Fruit fly (Drosophila melanogaster) whole organism, embryonic: Measurements from ENCODE around the gene CG5913.

Experiments used
- Atf-2 ChIP-seq: fragments of 200-800 bp; sonication (Bioruptor generic); optimal IDR thresholded peaks from 2 replicates; lab custom pipeline; 2016; ENCODE audit warnings: missing biosample characterization, missing genetic modification characterization
- BEAF-32 ChIP-seq: fragments of 200-800 bp; sonication (Bioruptor generic); optimal IDR thresholded peaks from 3 replicates; lab custom pipeline; 2017; ENCODE audit warnings: missing biosample characterization, missing genetic modification characterization, mild to moderate bottlenecking, moderate library complexity, missing genetic modification reagents
- Bdp1 ChIP-seq: fragments of 200-800 bp; sonication (Bioruptor generic); optimal IDR thresholded peaks from 3 replicates; lab custom pipeline; 2016; ENCODE audit warnings: missing biosample characterization, missing genetic modification characterization
- CG10274 ChIP-seq: fragments of 200-800 bp; sonication (Bioruptor generic); optimal IDR thresholded peaks from 3 replicates; lab custom pipeline; 2017; ENCODE audit warnings: missing biosample characterization, mild to moderate bottlenecking, missing genetic modification characterization
- CG12236 ChIP-seq: fragments of 200-800 bp; sonication (Bioruptor generic); optimal IDR thresholded peaks from 2 replicates; lab custom pipeline; 2016; ENCODE audit warnings: missing biosample characterization, missing genetic modification characterization
- CG12744 ChIP-seq: fragments of 200-800 bp; sonication (Bioruptor generic); optimal IDR thresholded peaks from 2 replicates; lab custom pipeline; 2016; ENCODE audit warnings: missing biosample characterization, missing genetic modification characterization
- CG13424 ChIP-seq: fragments of 200-800 bp; sonication (Bioruptor generic); optimal IDR thresholded peaks from 2 replicates; lab custom pipeline; 2019; ENCODE audit warnings: missing biosample characterization, mild to moderate bottlenecking, missing genetic modification characterization, moderate library complexity
- CG14441 ChIP-seq: fragments of 200-800 bp; sonication (Bioruptor generic); IDR thresholded peaks from 2 replicates; pipeline ENCODE4 v1.3.6; 2022; ENCODE audit warnings: missing biosample characterization, missing genetic modification characterization
- CG1529 ChIP-seq: fragments of 200-800 bp; sonication (Bioruptor generic); optimal IDR thresholded peaks from 3 replicates; lab custom pipeline; 2018; ENCODE audit warnings: missing biosample characterization, missing genetic modification characterization
- CG15696 ChIP-seq: fragments of 200-800 bp; sonication (Bioruptor generic); optimal IDR thresholded peaks from 2 replicates; lab custom pipeline; 2019; ENCODE audit warnings: missing biosample characterization, mild to moderate bottlenecking, missing genetic modification characterization, moderate library complexity
- CG16863 ChIP-seq: fragments of 200-800 bp; sonication (Bioruptor generic); optimal IDR thresholded peaks from 3 replicates; lab custom pipeline; 2016; ENCODE audit warnings: missing biosample characterization, missing genetic modification characterization
- CG17359 ChIP-seq: fragments of 200-800 bp; sonication (Bioruptor generic); optimal IDR thresholded peaks from 3 replicates; lab custom pipeline; 2018; ENCODE audit warnings: missing biosample characterization, mild to moderate bottlenecking, missing genetic modification characterization, moderate library complexity
- CG17385 ChIP-seq: fragments of 200-800 bp; sonication (Bioruptor generic); optimal IDR thresholded peaks from 3 replicates; lab custom pipeline; 2018; ENCODE audit warnings: missing biosample characterization, mild to moderate bottlenecking, missing genetic modification characterization
- CG18262 ChIP-seq: fragments of 200-800 bp; optimal IDR thresholded peaks from 3 replicates; lab custom pipeline; 2019; ENCODE audit warnings: missing biosample characterization, mild to moderate bottlenecking, missing genetic modification characterization, moderate library complexity
- CG2712 ChIP-seq: fragments of 200-800 bp; optimal IDR thresholded peaks from 3 replicates; lab custom pipeline; 2019; ENCODE audit warnings: missing biosample characterization, mild to moderate bottlenecking, missing genetic modification characterization, moderate library complexity
- CG3163 ChIP-seq: fragments of 200-800 bp; sonication (Bioruptor generic); optimal IDR thresholded peaks from 3 replicates; lab custom pipeline; 2016; ENCODE audit warnings: missing biosample characterization, missing genetic modification characterization
- CG6654 ChIP-seq: fragments of 200-800 bp; sonication (Bioruptor generic); optimal IDR thresholded peaks from 2 replicates; lab custom pipeline; 2017; ENCODE audit warnings: missing biosample characterization, mild to moderate bottlenecking, missing genetic modification characterization
- CG6689 ChIP-seq: fragments of 200-800 bp; sonication (Bioruptor generic); IDR thresholded peaks from 2 replicates; pipeline ENCODE4 v1.3.6; 2022; ENCODE audit warnings: missing biosample characterization, missing genetic modification characterization
- CG7786 ChIP-seq: fragments of 200-800 bp; sonication (Bioruptor generic); optimal IDR thresholded peaks from 2 replicates; lab custom pipeline; 2016; ENCODE audit warnings: missing biosample characterization, missing genetic modification characterization
- CG7987 ChIP-seq: fragments of 200-800 bp; sonication (Bioruptor generic); optimal IDR thresholded peaks from 2 replicates; lab custom pipeline; 2018; ENCODE audit warnings: missing biosample characterization, mild to moderate bottlenecking, missing genetic modification characterization, moderate library complexity
- CG8089 ChIP-seq: fragments of 200-800 bp; sonication (Bioruptor generic); optimal IDR thresholded peaks from 3 replicates; lab custom pipeline; 2016; ENCODE audit warnings: missing biosample characterization, missing genetic modification characterization
- CG8765 ChIP-seq: fragments of 200-800 bp; sonication (Bioruptor generic); IDR thresholded peaks from 2 replicates; pipeline ENCODE4 v1.3.6; 2022; ENCODE audit warnings: missing biosample characterization, missing genetic modification characterization
- CHES-1-like ChIP-seq: fragments of 200-800 bp; sonication (Bioruptor generic); optimal IDR thresholded peaks from 2 replicates; lab custom pipeline; 2016; ENCODE audit warnings: missing biosample characterization, missing genetic modification characterization
- Deaf1 ChIP-seq: fragments of 200-800 bp; optimal IDR thresholded peaks from 3 replicates; lab custom pipeline; 2019; ENCODE audit warnings: missing biosample characterization, mild to moderate bottlenecking, missing genetic modification characterization, moderate library complexity
- ERR ChIP-seq: fragments of 200-800 bp; sonication (Bioruptor generic); optimal IDR thresholded peaks from 2 replicates; lab custom pipeline; 2016; ENCODE audit warnings: missing biosample characterization, missing genetic modification characterization
- GATAe ChIP-seq: fragments of 200-800 bp; sonication (Bioruptor generic); conservative IDR thresholded peaks from 2 replicates; pipeline ENCODE4 v1.3.6; 2022; ENCODE audit warnings: missing biosample characterization, missing genetic modification characterization
- Gsc ChIP-seq: fragments of 200-800 bp; sonication (Bioruptor generic); IDR thresholded peaks from 2 replicates; pipeline ENCODE4 v1.3.6; 2022; ENCODE audit warnings: missing biosample characterization, missing genetic modification characterization
- Hand ChIP-seq: fragments of 200-800 bp; sonication (Bioruptor generic); optimal IDR thresholded peaks from 2 replicates; lab custom pipeline; 2017; ENCODE audit warnings: mild to moderate bottlenecking, missing biosample characterization, missing genetic modification reagents, missing genetic modification characterization
- Hr39 ChIP-seq: fragments of >200 bp; optimal IDR thresholded peaks from 2 replicates; lab custom pipeline; 2017
- Hr51 ChIP-seq, 2 experiments: fragments of 200-800 bp; sonication (Bioruptor generic); optimal IDR thresholded peaks; 2 replicates in 1 of 2; 3 replicates in 1 of 2; lab custom pipeline; 2016 to 2018; ENCODE audit warnings: missing biosample characterization in 2 of 2, missing genetic modification characterization in 2 of 2, mild to moderate bottlenecking in 1 of 2, moderate library complexity in 1 of 2
- Hsf ChIP-seq: fragments of 200-800 bp; sonication (Bioruptor generic); optimal IDR thresholded peaks from 3 replicates; lab custom pipeline; 2016; ENCODE audit warnings: missing biosample characterization, missing genetic modification characterization
- Kr ChIP-seq: fragments of 200-800 bp; sonication (Bioruptor generic); optimal IDR thresholded peaks from 2 replicates; lab custom pipeline; 2017; ENCODE audit warnings: missing biosample characterization, mild to moderate bottlenecking, missing genetic modification characterization
- MBD-R2 ChIP-seq: fragments of 200-800 bp; sonication (Bioruptor generic); IDR thresholded peaks from 2 replicates; pipeline ENCODE4 v1.3.6; 2022; ENCODE audit warnings: missing biosample characterization, missing genetic modification characterization
- Oaz ChIP-seq: fragments of 200-800 bp; sonication (Bioruptor generic); IDR thresholded peaks from 2 replicates; pipeline ENCODE4 v1.3.6; 2022; ENCODE audit warnings: missing biosample characterization, missing genetic modification characterization
- Rfx ChIP-seq: fragments of 200-800 bp; sonication (Bioruptor generic); IDR thresholded peaks from 2 replicates; pipeline ENCODE4 v1.3.6; 2022; ENCODE audit warnings: missing biosample characterization, missing genetic modification characterization
- Six4 ChIP-seq: fragments of 200-800 bp; sonication (Bioruptor generic); optimal IDR thresholded peaks from 2 replicates; lab custom pipeline; 2016; ENCODE audit warnings: missing biosample characterization, missing genetic modification characterization
- Spps ChIP-seq: fragments of 200-800 bp; sonication (Bioruptor generic); optimal IDR thresholded peaks from 2 replicates; lab custom pipeline; 2018; ENCODE audit warnings: missing biosample characterization, mild to moderate bottlenecking, missing genetic modification characterization
- bigmax ChIP-seq: fragments of 200-800 bp; sonication (Bioruptor generic); optimal IDR thresholded peaks from 2 replicates; lab custom pipeline; 2018; ENCODE audit warnings: missing biosample characterization, mild to moderate bottlenecking, missing genetic modification characterization
- cas ChIP-seq: fragments of 200-800 bp; sonication (Bioruptor generic); IDR thresholded peaks from 2 replicates; pipeline ENCODE4 v1.3.6; 2022; ENCODE audit warnings: missing biosample characterization, missing genetic modification characterization
- cg ChIP-seq: fragments of 200-800 bp; sonication (Bioruptor generic); optimal IDR thresholded peaks from 3 replicates; lab custom pipeline; 2019; ENCODE audit warnings: missing biosample characterization, mild to moderate bottlenecking, missing genetic modification characterization, moderate library complexity
- corto ChIP-seq: fragments of 200-800 bp; sonication (Bioruptor generic); optimal IDR thresholded peaks from 2 replicates; lab custom pipeline; 2016; ENCODE audit warnings: missing biosample characterization, mild to moderate bottlenecking, missing genetic modification characterization, moderate library complexity
- dpn ChIP-seq, 2 experiments: fragments of 200-800 bp; sonication (Bioruptor generic); optimal IDR thresholded peaks; 3 replicates each; lab custom pipeline; 2016; ENCODE audit warnings: missing biosample characterization in 2 of 2, missing genetic modification characterization in 2 of 2
- grau ChIP-seq: fragments of 200-800 bp; optimal IDR thresholded peaks from 3 replicates; lab custom pipeline; 2019; ENCODE audit warnings: missing biosample characterization, mild to moderate bottlenecking, missing genetic modification characterization, moderate library complexity
- gt ChIP-seq: fragments of 200-800 bp; sonication (Bioruptor generic); IDR thresholded peaks from 2 replicates; pipeline ENCODE4 v1.3.6; 2022; ENCODE audit warnings: missing biosample characterization, missing genetic modification characterization
- her ChIP-seq: fragments of 200-800 bp; sonication (Bioruptor generic); optimal IDR thresholded peaks from 2 replicates; lab custom pipeline; 2016; ENCODE audit warnings: missing biosample characterization, missing genetic modification characterization
- hkb ChIP-seq, 2 experiments: fragments of 200-800 bp in 1 of 2; fragments of >200 bp in 1 of 2; sonication (Bioruptor generic) in 1 of 2; IDR thresholded peaks in 1 of 2; optimal IDR thresholded peaks in 1 of 2; 2 replicates each; pipeline versions ENCODE4 v1.3.6 to Lab custom; 2017 to 2022; ENCODE audit warnings: missing biosample characterization in 1 of 2, missing genetic modification characterization in 1 of 2
- lmd ChIP-seq: fragments of 200-800 bp; sonication (Bioruptor generic); IDR thresholded peaks from 2 replicates; pipeline ENCODE4 v1.3.6; 2022; ENCODE audit warnings: missing biosample characterization, missing genetic modification characterization
- p53 ChIP-seq: fragments of 200-800 bp; sonication (Bioruptor generic); optimal IDR thresholded peaks from 2 replicates; lab custom pipeline; 2016; ENCODE audit warnings: missing biosample characterization, missing genetic modification characterization
- ro ChIP-seq: fragments of 200-800 bp; sonication (Bioruptor generic); IDR thresholded peaks from 2 replicates; pipeline ENCODE4 v1.3.6; 2022; ENCODE audit warnings: missing biosample characterization, missing genetic modification characterization
- shn ChIP-seq: fragments of 200-800 bp; sonication (Bioruptor generic); optimal IDR thresholded peaks from 3 replicates; lab custom pipeline; 2016; ENCODE audit warnings: missing biosample characterization, missing genetic modification characterization
- sqz ChIP-seq: fragments of 200-800 bp; sonication (Bioruptor generic); optimal IDR thresholded peaks from 3 replicates; lab custom pipeline; 2018; ENCODE audit warnings: missing biosample characterization, mild to moderate bottlenecking, missing genetic modification characterization

Gene CG5913

DNA sequence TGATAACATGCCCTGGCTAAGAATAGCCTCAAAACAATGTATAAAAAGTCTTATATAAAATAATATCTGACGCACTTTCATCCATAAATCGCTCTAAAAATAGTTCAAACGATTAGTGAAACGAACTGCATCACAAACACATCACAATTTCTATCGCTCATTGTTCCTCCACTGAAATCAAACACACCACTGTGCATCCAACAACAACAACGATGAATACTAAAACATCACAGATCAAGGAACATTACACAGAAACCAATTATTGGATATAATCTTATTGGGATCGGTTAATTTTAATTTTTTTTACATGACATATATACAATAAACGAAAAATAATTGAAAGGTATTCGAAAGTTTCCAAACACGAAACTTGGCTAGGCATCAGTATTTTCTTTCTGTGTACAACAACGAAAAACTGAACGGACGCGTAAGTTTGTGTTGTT lies 13.9 kb upstream of the CG5913 start (continued):
- TF ChIP-seq Atf-2 (peak; percentile 72), CG8089 (GFP tag; lab: Kevin White, UChicago) (peak; percentile 61), hkb (optimal IDR thresholded peaks at IDR 0.05; lab: Kevin White, UChicago) (no peak), hkb (GFP tag; IDR thresholded peaks at IDR 0.05; lab: Robert Waterston, UW) (peak; percentile 87), CG1529 (GFP tag; lab: Kevin White, UChicago) (peak; percentile 63), corto (GFP tag; lab: Kevin White, UChicago) (no peak), p53 (no peak), Bdp1 (no peak), Six4 (GFP tag; lab: Kevin White, UChicago) (peak; percentile 73), Gsc (GFP tag; lab: Robert Waterston, UW) (no peak), cg (GFP tag; lab: Kevin White, UChicago) (no peak), bigmax (GFP tag; lab: Kevin White, UChicago) (no peak), CG15696 (tag; lab: Kevin White, UChicago) (peak; percentile 25), BEAF-32 (no peak), Oaz (GFP tag; lab: Robert Waterston, UW) (peak; percentile 63), Rfx (GFP tag; lab: Robert Waterston, UW) (peak; percentile 89), CG2712 (tag; lab: Kevin White, UChicago) (peak; percentile 88), Kr (GFP tag; lab: Kevin White, UChicago) (no peak), sqz (GFP tag; lab: Kevin White, UChicago) (peak; percentile 55), ERR (peak; percentile 6), Hr51 (GFP tag; optimal IDR thresholded peaks at IDR 0.05; lab: Kevin White, UChicago) (peak; percentile 45 to 83), Deaf1 (tag; lab: Kevin White, UChicago) (peak; percentile 50), Hr39 (lab: Kevin White, UChicago) (no peak), CG14441 (GFP tag; lab: Robert Waterston, UW) (peak; percentile 80), cas (GFP tag; lab: Robert Waterston, UW) (0 out of 2 replicates have a peak, but pooled peaks have one; percentile 35), CG6689 (peak; percentile 74), CHES-1-like (GFP tag; lab: Kevin White, UChicago) (peak; percentile 34), CG8765 (0 out of 2 replicates have a peak, but pooled peaks have one; percentile 24), Hsf (GFP tag; lab: Kevin White, UChicago) (peak; percentile 73), Spps (tag; lab: Kevin White, UChicago) (peak; percentile 57), her (GFP tag; lab: Kevin White, UChicago) (no peak), CG18262 (tag; lab: Kevin White, UChicago) (peak; percentile 88), CG17359 (tag; lab: Kevin White, UChicago) (peak; percentile 89), MBD-R2 (GFP tag; lab: Robert Waterston, UW) (no peak; the same call in 1 of the 2 replicates), CG16863 (GFP tag; lab: Kevin White, UChicago) (peak; percentile 63), CG13424 (tag; lab: Kevin White, UChicago) (peak; percentile 86), CG12236 (peak; percentile 25), CG10274 (GFP tag; lab: Kevin White, UChicago) (peak; percentile 12), CG6654 (GFP tag; lab: Kevin White, UChicago) (peak; percentile 55), GATAe (no peak; the same call in 1 of the 2 replicates), ro (GFP tag; lab: Robert Waterston, UW) (peak; percentile 55; the same call in 1 of the 2 replicates), Hand (GFP tag; lab: Kevin White, UChicago) (no peak), dpn (GFP tag; optimal IDR thresholded peaks at IDR 0.05; lab: Kevin White, UChicago) (peak; percentile 75 to 83), grau (peak; percentile 84), CG12744 (GFP tag; lab: Kevin White, UChicago) (peak; percentile 31), CG17385 (GFP tag; lab: Kevin White, UChicago) (peak; percentile 75), lmd (GFP tag; lab: Robert Waterston, UW) (no peak; the same call in 1 of the 2 replicates), gt (GFP tag; lab: Robert Waterston, UW) (no peak; the same call in 1 of the 2 replicates), CG7987 (GFP tag; lab: Kevin White, UChicago) (peak; percentile 61), CG7786 (GFP tag; lab: Kevin White, UChicago) (peak; percentile 71), shn (GFP tag; lab: Kevin White, UChicago) (peak; percentile 22), CG3163 (GFP tag; lab: Kevin White, UChicago) (no peak)
